Worm (Caenorhabditis elegans) whole organism, L1 larva: ENCODE measurements around the gene sap-49.

Experiments used
- nhr-28 ChIP-seq: fragments of 150-350 bp; optimal IDR thresholded peaks from 2 replicates; lab custom pipeline; 2014; ENCODE audit warnings: missing biosample characterization, missing genetic modification characterization
- skn-1 ChIP-seq: fragments of 150-350 bp; optimal IDR thresholded peaks from 2 replicates; lab custom pipeline; 2014; ENCODE audit warnings: missing biosample characterization, missing genetic modification characterization
- snpc-4 ChIP-seq: fragments of 150-350 bp; optimal IDR thresholded peaks from 2 replicates; lab custom pipeline; 2014; ENCODE audit warnings: missing biosample characterization, missing genetic modification characterization

DNA sequence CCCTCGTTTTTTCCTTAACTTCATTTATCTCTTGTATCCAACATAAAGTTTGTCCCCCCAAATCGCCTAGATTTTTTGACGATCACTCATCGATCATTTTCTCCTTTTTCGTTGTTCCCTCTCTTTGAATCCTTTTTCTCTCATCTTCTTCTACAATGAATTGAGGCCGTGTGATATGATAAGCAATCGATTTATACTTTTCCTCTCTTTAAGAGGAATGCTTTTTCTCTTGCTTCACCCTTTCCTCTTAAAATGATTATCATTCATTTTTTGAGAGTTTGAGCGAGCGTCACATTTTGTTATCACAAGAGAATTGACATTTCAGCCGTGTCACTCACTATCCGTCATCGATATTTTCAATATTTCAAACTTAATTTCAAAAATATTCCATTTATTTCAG is 42.5 kb upstream of the sap-49 start, which contains the start of gene K02C4.5:
- no peak for TF ChIP-seq skn-1 (tag; lab: Kevin White, UChicago)
- no peak for TF ChIP-seq snpc-4
- TF ChIP-seq nhr-28, result no peak
